Worm (Caenorhabditis elegans) whole organism, L3 larva: ENCODE measurements around the gene fbxa-154.

Experiments
- R02D3.7 ChIP-seq: fragments of 150-350 bp; optimal IDR thresholded peaks from 2 replicates; lab custom pipeline; 2014; ENCODE audit warnings: missing biosample characterization, missing genetic modification characterization
- aly-2 ChIP-seq: fragments of 150-350 bp; optimal IDR thresholded peaks from 2 replicates; lab custom pipeline; 2014; ENCODE audit warnings: missing biosample characterization, missing genetic modification characterization
- ama-1 ChIP-seq: fragments of 150-350 bp; optimal IDR thresholded peaks from 2 replicates; lab custom pipeline; 2018
- ceh-82 ChIP-seq: fragments of 150-350 bp; optimal IDR thresholded peaks from 2 replicates; lab custom pipeline; 2014; ENCODE audit warnings: missing biosample characterization, missing genetic modification characterization
- elt-3 ChIP-seq, 3 experiments: fragments of 150-350 bp in 1 of 3; sonication (generic microtip) in 2 of 3; optimal IDR thresholded peaks; 2 replicates in 2 of 3; 4 replicates in 1 of 3; lab custom pipeline; 2014 to 2017; ENCODE audit warnings: missing biosample characterization in 3 of 3, missing genetic modification characterization in 3 of 3
- nhr-76 ChIP-seq: fragments of 150-350 bp; sonication (generic microtip); optimal IDR thresholded peaks from 5 replicates; lab custom pipeline; 2014; ENCODE audit warnings: missing biosample characterization, missing genetic modification characterization
- skn-1 ChIP-seq: fragments of 150-350 bp; optimal IDR thresholded peaks from 2 replicates; lab custom pipeline; 2014; ENCODE audit warnings: missing biosample characterization, missing genetic modification characterization
- snpc-4 ChIP-seq: fragments of 150-350 bp; optimal IDR thresholded peaks from 2 replicates; lab custom pipeline; 2014; ENCODE audit warnings: missing biosample characterization, missing genetic modification characterization

DNA sequence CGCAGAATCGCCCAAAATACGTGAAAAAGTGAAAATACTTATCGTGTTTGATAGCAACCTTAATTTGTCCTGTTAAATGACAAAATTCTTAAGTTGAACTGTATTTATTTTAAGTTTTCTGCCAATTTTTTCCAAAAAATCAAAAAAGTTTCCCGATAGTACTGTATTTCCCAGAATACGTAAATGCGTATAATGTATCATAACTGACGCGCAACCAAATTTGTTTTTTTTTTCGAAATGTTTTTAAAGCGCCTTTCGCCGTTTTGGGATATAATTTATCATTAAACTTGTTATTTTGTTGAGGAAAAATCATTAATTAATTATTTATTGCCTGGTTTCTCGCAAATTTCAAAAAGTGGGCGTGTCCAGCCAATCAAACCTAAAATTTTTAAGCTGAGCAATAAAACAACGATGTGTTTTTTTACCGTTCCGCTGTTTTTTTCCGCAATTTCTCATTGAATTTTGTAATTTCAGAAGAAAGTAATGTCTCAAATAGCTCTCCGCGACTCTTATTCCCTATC is 33.9 kb downstream of the fbxa-154 start, which contains the start of gene fbxa-95:
- no peak for TF ChIP-seq aly-2 (tag; lab: Kevin White, UChicago)
- TF ChIP-seq elt-3 (tag; optimal IDR thresholded peaks at IDR 0.05; lab: Kevin White, UChicago): no peak
- no peak for TF ChIP-seq snpc-4 (tag; lab: Kevin White, UChicago)
- no peak for TF ChIP-seq ama-1 (lab: Kevin White, UChicago)
- TF ChIP-seq ceh-82 (tag; lab: Kevin White, UChicago): no peak
- no peak for TF ChIP-seq nhr-76
- TF ChIP-seq skn-1: no peak
- no peak for TF ChIP-seq R02D3.7
